Fruit fly (Drosophila melanogaster) whole organism, embryonic: ENCODE results near the gene AGO2.
A peak's percentile ranks its signal among the peaks of the same experiment; 100 is the strongest.

Experiments used
- ATbp ChIP-seq: fragments of 200-800 bp; sonication (Bioruptor generic); optimal IDR thresholded peaks from 2 replicates; lab custom pipeline; 2017; ENCODE audit warnings: missing biosample characterization, mild to moderate bottlenecking, missing genetic modification characterization, missing genetic modification reagents
- Atf-2 ChIP-seq: fragments of 200-800 bp; sonication (Bioruptor generic); optimal IDR thresholded peaks from 2 replicates; lab custom pipeline; 2016; ENCODE audit warnings: missing biosample characterization, missing genetic modification characterization
- B-H2 ChIP-seq: fragments of 200-800 bp; sonication (Bioruptor generic); optimal IDR thresholded peaks from 2 replicates; lab custom pipeline; 2018; ENCODE audit warnings: missing biosample characterization, mild to moderate bottlenecking, missing genetic modification characterization
- Blimp-1 ChIP-seq: fragments of 200-800 bp; sonication (Bioruptor generic); optimal IDR thresholded peaks from 3 replicates; lab custom pipeline; 2018; ENCODE audit warnings: missing biosample characterization, missing genetic modification characterization, mild to moderate bottlenecking, moderate library complexity, missing genetic modification reagents
- CG10462 ChIP-seq: fragments of 200-800 bp; sonication (Bioruptor generic); optimal IDR thresholded peaks from 2 replicates; lab custom pipeline; 2016; ENCODE audit warnings: missing biosample characterization, missing genetic modification characterization
- CG10979 ChIP-seq: fragments of 200-800 bp; sonication (Bioruptor generic); optimal IDR thresholded peaks from 2 replicates; lab custom pipeline; 2018; ENCODE audit warnings: missing biosample characterization, mild to moderate bottlenecking, missing genetic modification characterization, moderate library complexity
- CG12104 ChIP-seq: fragments of 200-800 bp; sonication (Bioruptor generic); optimal IDR thresholded peaks from 3 replicates; lab custom pipeline; 2016; ENCODE audit warnings: missing biosample characterization, missing genetic modification characterization
- CG15696 ChIP-seq: fragments of 200-800 bp; sonication (Bioruptor generic); optimal IDR thresholded peaks from 2 replicates; lab custom pipeline; 2019; ENCODE audit warnings: missing biosample characterization, mild to moderate bottlenecking, missing genetic modification characterization, moderate library complexity
- CG16815 ChIP-seq: fragments of 200-800 bp; sonication (Bioruptor generic); optimal IDR thresholded peaks from 3 replicates; lab custom pipeline; 2017; ENCODE audit warnings: missing biosample characterization, mild to moderate bottlenecking, missing genetic modification characterization
- CG42726 ChIP-seq: fragments of 200-800 bp; sonication (Bioruptor generic); IDR thresholded peaks from 2 replicates; pipeline ENCODE4 v1.3.6; 2022; ENCODE audit warnings: missing biosample characterization, missing genetic modification characterization; ENCODE audit not compliant: partially characterized antibody
- CrebB ChIP-seq: fragments of 200-800 bp; sonication (Bioruptor generic); optimal IDR thresholded peaks from 3 replicates; lab custom pipeline; 2018; ENCODE audit warnings: missing biosample characterization, mild to moderate bottlenecking, missing genetic modification characterization
- D19A ChIP-seq: fragments of 200-800 bp; optimal IDR thresholded peaks from 3 replicates; lab custom pipeline; 2019; ENCODE audit warnings: missing biosample characterization, mild to moderate bottlenecking, missing genetic modification characterization, moderate library complexity
- Dbx ChIP-seq: fragments of 200-800 bp; sonication (Bioruptor generic); IDR thresholded peaks from 3 replicates; pipeline ENCODE4 v1.3.6; 2022; ENCODE audit warnings: missing biosample characterization, missing genetic modification characterization
- E2f1 ChIP-seq: fragments of 200-800 bp; sonication (Bioruptor generic); IDR thresholded peaks from 2 replicates; pipeline ENCODE4 v1.3.6; 2022; ENCODE audit warnings: missing biosample characterization, missing genetic modification characterization
- Eip74EF ChIP-seq, 2 experiments: fragments of 200-800 bp in 1 of 2; fragments of >200 bp in 1 of 2; sonication (Bioruptor generic) in 1 of 2; optimal IDR thresholded peaks; 2 replicates each; lab custom pipeline; 2017 to 2019; ENCODE audit warnings: missing biosample characterization in 2 of 2, missing genetic modification characterization in 2 of 2, mild to moderate bottlenecking in 1 of 2, moderate library complexity in 1 of 2
- Fer1 ChIP-seq: fragments of 200-800 bp; sonication (Bioruptor generic); optimal IDR thresholded peaks from 2 replicates; lab custom pipeline; 2017; ENCODE audit warnings: missing biosample characterization, mild to moderate bottlenecking, missing genetic modification characterization
- Hmr ChIP-seq: fragments of 200-800 bp; sonication (Bioruptor generic); optimal IDR thresholded peaks from 3 replicates; lab custom pipeline; 2017; ENCODE audit warnings: mild to moderate bottlenecking, missing biosample characterization, missing genetic modification reagents, missing genetic modification characterization
- Med ChIP-seq: fragments of 200-800 bp; sonication (Bioruptor generic); peaks from one replicate; lab custom pipeline; 2016; ENCODE audit warnings: missing biosample characterization, missing genetic modification characterization, mild to moderate bottlenecking, inconsistent platforms, moderate library complexity
- Mrtf ChIP-seq: fragments of 200-800 bp; sonication (Bioruptor generic); IDR thresholded peaks from 3 replicates; pipeline ENCODE4 v1.3.6; 2022; ENCODE audit warnings: missing biosample characterization, missing genetic modification characterization
- NFAT ChIP-seq: fragments of 200-800 bp; sonication (Bioruptor generic); IDR thresholded peaks from 2 replicates; pipeline ENCODE4 v1.3.6; 2022; ENCODE audit warnings: missing biosample characterization, missing genetic modification characterization
- NK7.1 ChIP-seq: fragments of 200-800 bp; sonication (Bioruptor generic); optimal IDR thresholded peaks from 3 replicates; lab custom pipeline; 2016; ENCODE audit warnings: missing biosample characterization, missing genetic modification characterization
- Pdp1 ChIP-seq, 2 experiments: fragments of 200-800 bp; sonication (Bioruptor generic); optimal IDR thresholded peaks; 3 replicates each; lab custom pipeline; 2016; ENCODE audit warnings: missing biosample characterization in 2 of 2, missing genetic modification characterization in 2 of 2, mild to moderate bottlenecking in 1 of 2, moderate library complexity in 1 of 2
- Side ChIP-seq: fragments of 200-800 bp; sonication (Bioruptor generic); optimal IDR thresholded peaks from 2 replicates; lab custom pipeline; 2016; ENCODE audit warnings: missing biosample characterization, missing genetic modification characterization
- Ssrp ChIP-seq: fragments of 200-800 bp; sonication (Bioruptor generic); optimal IDR thresholded peaks from 2 replicates; lab custom pipeline; 2018; ENCODE audit warnings: missing biosample characterization, mild to moderate bottlenecking, missing genetic modification characterization, moderate library complexity
- Xbp1 ChIP-seq: fragments of 200-800 bp; sonication (Bioruptor generic); optimal IDR thresholded peaks from 3 replicates; lab custom pipeline; 2016; ENCODE audit warnings: missing biosample characterization, mild to moderate bottlenecking, missing genetic modification characterization
- chinmo ChIP-seq: fragments of 200-800 bp; sonication (Bioruptor generic); IDR thresholded peaks from 4 replicates; pipeline ENCODE4 v1.3.6; 2022; ENCODE audit warnings: missing biosample characterization, missing genetic modification characterization; ENCODE audit not compliant: partially characterized antibody
- da ChIP-seq: fragments of 200-800 bp; sonication (Bioruptor generic); optimal IDR thresholded peaks from 2 replicates; lab custom pipeline; 2016; ENCODE audit warnings: missing biosample characterization, missing genetic modification characterization
- emc ChIP-seq: fragments of 200-800 bp; sonication (Bioruptor generic); optimal IDR thresholded peaks from 2 replicates; lab custom pipeline; 2016; ENCODE audit warnings: missing biosample characterization, missing genetic modification characterization
- gcm2 ChIP-seq: fragments of 200-800 bp; sonication (Bioruptor generic); optimal IDR thresholded peaks from 2 replicates; lab custom pipeline; 2016; ENCODE audit warnings: missing biosample characterization, missing genetic modification characterization
- gfzf ChIP-seq: fragments of 200-800 bp; sonication (Bioruptor generic); optimal IDR thresholded peaks from 2 replicates; lab custom pipeline; 2016; ENCODE audit warnings: missing biosample characterization, mild to moderate bottlenecking, missing genetic modification characterization, moderate library complexity
- insv ChIP-seq, 2 experiments: fragments of 200-800 bp; sonication (Bioruptor generic); optimal IDR thresholded peaks; 3 replicates each; lab custom pipeline; 2016 to 2018; ENCODE audit warnings: missing biosample characterization in 2 of 2, missing genetic modification characterization in 2 of 2
- jigr1 ChIP-seq: fragments of 200-800 bp; sonication (Bioruptor generic); IDR thresholded peaks from 3 replicates; pipeline ENCODE4 v1.3.6; 2022; ENCODE audit warnings: missing biosample characterization, missing genetic modification characterization
- kni ChIP-seq: fragments of 200-800 bp; sonication (Bioruptor generic); optimal IDR thresholded peaks from 3 replicates; lab custom pipeline; 2017; ENCODE audit warnings: mild to moderate bottlenecking, missing biosample characterization, missing genetic modification reagents, missing genetic modification characterization
- lbe ChIP-seq: fragments of 200-800 bp; sonication (Bioruptor generic); optimal IDR thresholded peaks from 2 replicates; lab custom pipeline; 2016; ENCODE audit warnings: missing biosample characterization, mild to moderate bottlenecking, missing genetic modification characterization
- pzg ChIP-seq: fragments of 200-800 bp; sonication (Bioruptor generic); optimal IDR thresholded peaks from 3 replicates; lab custom pipeline; 2018; ENCODE audit warnings: missing biosample characterization, mild to moderate bottlenecking, missing genetic modification characterization, moderate library complexity
- run ChIP-seq: fragments of 200-800 bp; sonication (Bioruptor generic); optimal IDR thresholded peaks from 3 replicates; lab custom pipeline; 2018; ENCODE audit warnings: missing biosample characterization, mild to moderate bottlenecking, missing genetic modification characterization
- salm ChIP-seq: fragments of 200-800 bp; sonication (Bioruptor generic); optimal IDR thresholded peaks from 2 replicates; lab custom pipeline; 2018; ENCODE audit warnings: missing biosample characterization, mild to moderate bottlenecking, missing genetic modification characterization
- sc ChIP-seq, 3 experiments: fragments of >200 bp in 2 of 3; fragments of 200-800 bp in 1 of 3; sonication (Bioruptor generic) in 1 of 3; optimal IDR thresholded peaks; 2 replicates in 2 of 3; 3 replicates in 1 of 3; lab custom pipeline; 2017; ENCODE audit warnings: mild to moderate bottlenecking in 1 of 3, missing biosample characterization in 1 of 3, missing genetic modification characterization in 1 of 3, missing genetic modification reagents in 1 of 3
- sens ChIP-seq: fragments of 200-800 bp; sonication (Bioruptor generic); peaks from one replicate; lab custom pipeline; 2016; ENCODE audit warnings: missing biosample characterization, missing genetic modification characterization
- sna ChIP-seq: fragments of 200-800 bp; sonication (Bioruptor generic); IDR thresholded peaks from 2 replicates; pipeline ENCODE4 v1.3.6; 2022; ENCODE audit warnings: missing biosample characterization, missing genetic modification characterization; ENCODE audit not compliant: partially characterized antibody
- sqz ChIP-seq: fragments of 200-800 bp; sonication (Bioruptor generic); optimal IDR thresholded peaks from 3 replicates; lab custom pipeline; 2018; ENCODE audit warnings: missing biosample characterization, mild to moderate bottlenecking, missing genetic modification characterization
- sug ChIP-seq: fragments of 200-800 bp; optimal IDR thresholded peaks from 2 replicates; lab custom pipeline; 2019; ENCODE audit warnings: missing biosample characterization, mild to moderate bottlenecking, missing genetic modification characterization, moderate library complexity
- zfh2 ChIP-seq: fragments of 200-800 bp; sonication (Bioruptor generic); optimal IDR thresholded peaks from 2 replicates; lab custom pipeline; 2016; ENCODE audit warnings: missing biosample characterization, missing genetic modification characterization

AGO2 gene

dm6 chr3L:15538582-15539490, 15.1 kb upstream of the AGO2 start (continued):
- TF ChIP-seq NK7.1 (GFP tag; lab: Kevin White, UChicago): no peak
- peak; percentile 35 for TF ChIP-seq sug
- TF ChIP-seq Eip74EF (GFP tag; optimal IDR thresholded peaks at IDR 0.05; lab: Kevin White, UChicago): no peak
- TF ChIP-seq emc (GFP tag; lab: Kevin White, UChicago): no peak
- no peak for TF ChIP-seq jigr1 (GFP tag; lab: Robert Waterston, UW)
- peak; percentile 72 for TF ChIP-seq D19A
- 0 out of 4 replicates have a peak, but pooled peaks have one; percentile 20 for TF ChIP-seq chinmo (GFP tag; lab: Robert Waterston, UW)
- no peak for TF ChIP-seq zfh2 (GFP tag; lab: Kevin White, UChicago)
- no peak for TF ChIP-seq run
- TF ChIP-seq B-H2 (GFP tag; lab: Kevin White, UChicago): no peak
- no peak for TF ChIP-seq CG12104 (GFP tag; lab: Kevin White, UChicago)
- TF ChIP-seq sc (optimal IDR thresholded peaks at IDR 0.05; lab: Kevin White, UChicago): no peak
- no peak for TF ChIP-seq sc (GFP tag; optimal IDR thresholded peaks at IDR 0.05; lab: Kevin White, UChicago)
- TF ChIP-seq gfzf (GFP tag; lab: Kevin White, UChicago): no peak
- TF ChIP-seq E2f1: no peak
- TF ChIP-seq lbe (GFP tag; lab: Kevin White, UChicago): no peak
- TF ChIP-seq sens (GFP tag; lab: Kevin White, UChicago): peak; percentile 45
- TF ChIP-seq CG42726 (GFP tag; lab: Robert Waterston, UW): no peak
- TF ChIP-seq ATbp: no peak
- peak; percentile 77 for TF ChIP-seq sqz
- TF ChIP-seq CG10462 (GFP tag; lab: Kevin White, UChicago): no peak
- no peak for TF ChIP-seq Fer1 (GFP tag; lab: Kevin White, UChicago)
- no peak for TF ChIP-seq CG16815 (GFP tag; lab: Kevin White, UChicago)
- TF ChIP-seq salm (tag; lab: Kevin White, UChicago): no peak
- no peak for TF ChIP-seq da (GFP tag; lab: Kevin White, UChicago)
- TF ChIP-seq Xbp1 (GFP tag; lab: Kevin White, UChicago): no peak

dm6 chr3L:15539903-15540409, 14.0 kb upstream of the AGO2 start:
- no peak for TF ChIP-seq Mrtf
- peak; percentile 8 for TF ChIP-seq Med
- no peak for TF ChIP-seq sna
- TF ChIP-seq Pdp1 (GFP tag; optimal IDR thresholded peaks at IDR 0.05; lab: Kevin White, UChicago): peak in 1 of 2 experiments; percentile 53
- peak; percentile 53 for TF ChIP-seq sens (GFP tag; lab: Kevin White, UChicago)
- TF ChIP-seq Atf-2: no peak
- TF ChIP-seq sc (optimal IDR thresholded peaks at IDR 0.05; lab: Kevin White, UChicago): no peak
- TF ChIP-seq sc (GFP tag; optimal IDR thresholded peaks at IDR 0.05; lab: Kevin White, UChicago): no peak
- TF ChIP-seq Dbx (GFP tag; lab: Robert Waterston, UW): no peak
- TF ChIP-seq insv (GFP tag; optimal IDR thresholded peaks at IDR 0.05; lab: Kevin White, UChicago): no peak
- no peak for TF ChIP-seq Side (GFP tag; lab: Kevin White, UChicago)
- no peak for TF ChIP-seq CG10979 (tag; lab: Kevin White, UChicago)
- peak; percentile 12 for TF ChIP-seq kni (GFP tag; lab: Kevin White, UChicago)
- no peak for TF ChIP-seq NFAT (GFP tag; lab: Robert Waterston, UW)
- TF ChIP-seq pzg (GFP tag; lab: Kevin White, UChicago): no peak
- no peak for TF ChIP-seq Hmr
- no peak for TF ChIP-seq CG15696
- no peak for TF ChIP-seq gcm2 (GFP tag; lab: Kevin White, UChicago)
- no peak for TF ChIP-seq CG10462 (GFP tag; lab: Kevin White, UChicago)
- TF ChIP-seq CrebB: no peak
- TF ChIP-seq Ssrp (tag; lab: Kevin White, UChicago): no peak
- TF ChIP-seq Blimp-1 (GFP tag; lab: Kevin White, UChicago): peak; percentile 12
- TF ChIP-seq, all 482 proteins: peak for 5
